Fruit fly (Drosophila melanogaster): ENCODE results near the gene LKRSDH.

LKRSDH gene

DNA sequence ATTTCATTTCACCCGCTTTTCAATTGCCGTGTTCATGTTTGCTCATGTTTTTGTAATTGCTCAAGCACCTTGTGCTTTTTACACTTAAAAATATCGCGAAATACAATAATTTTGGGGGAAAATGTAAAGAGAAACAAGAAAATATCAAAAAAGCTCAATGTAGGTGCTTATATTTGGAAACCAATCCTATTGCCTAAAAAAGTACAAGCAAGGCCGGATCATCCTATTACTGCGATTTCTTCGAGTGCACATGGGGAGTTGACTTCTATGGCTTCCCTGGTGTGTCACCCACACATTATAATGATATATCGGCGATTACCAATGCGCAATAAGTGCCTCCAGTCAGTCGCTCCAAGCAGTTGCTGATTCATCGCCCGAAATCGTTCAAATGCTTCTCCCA, 45.5 kb upstream of the LKRSDH start (continued):
- TF ChIP-seq slbo (GFP tag; IDR thresholded peaks at IDR 0.05) (peak; percentile 44), tio (GFP tag; optimal IDR thresholded peaks at IDR 0.05) (no peak), pnt (GFP tag; optimal IDR thresholded peaks at IDR 0.05) (no peak), CG11456 (GFP tag; IDR thresholded peaks at IDR 0.05) (no peak), corto (GFP tag; optimal IDR thresholded peaks at IDR 0.05) (no peak), kah (GFP tag; optimal IDR thresholded peaks at IDR 0.05) (no peak), D19B (GFP tag; optimal IDR thresholded peaks at IDR 0.05) (no peak), Xbp1 (GFP tag; optimal IDR thresholded peaks at IDR 0.05) (no peak), dan (GFP tag; IDR thresholded peaks at IDR 0.05) (no peak), dysf (GFP tag; IDR thresholded peaks at IDR 0.05) (peak; percentile 26; the same call in 1 of the 3 replicates), ato (GFP tag; IDR thresholded peaks at IDR 0.05; ENCODE audit: partially characterized antibody) (no peak), Neu2 (GFP tag; optimal IDR thresholded peaks at IDR 0.05; ENCODE audit: borderline replicate concordance) (no peak), gsb-n (tag; optimal IDR thresholded peaks at IDR 0.05) (no peak), CG1832 (GFP tag; optimal IDR thresholded peaks at IDR 0.05) (no peak), CG31365 (tag; optimal IDR thresholded peaks at IDR 0.05) (no peak), CG14050 (GFP tag; IDR thresholded peaks at IDR 0.05) (no peak), slp2 (GFP tag; optimal IDR thresholded peaks at IDR 0.05) (no peak), ase (GFP tag; IDR thresholded peaks at IDR 0.05) (no peak), CG15011 (GFP tag; optimal IDR thresholded peaks at IDR 0.05) (no peak), CG3838 (GFP tag; optimal IDR thresholded peaks at IDR 0.05) (no peak), odd (GFP tag; optimal IDR thresholded peaks at IDR 0.05) (no peak), gsb (GFP tag; IDR thresholded peaks at IDR 0.05) (no peak), CG32532 (GFP tag; IDR thresholded peaks at IDR 0.05) (0 out of 2 replicates have a peak, but pooled peaks have one; percentile 8), gro (GFP tag; optimal IDR thresholded peaks at IDR 0.05) (no peak), Rfx (GFP tag; IDR thresholded peaks at IDR 0.05) (peak; percentile 34; the same call in 1 of the 2 replicates), Aef1 (GFP tag; IDR thresholded peaks at IDR 0.05) (no peak), ind (GFP tag; optimal IDR thresholded peaks at IDR 0.05) (no peak), YL-1 (GFP tag; optimal IDR thresholded peaks at IDR 0.05) (no peak)

DNA sequence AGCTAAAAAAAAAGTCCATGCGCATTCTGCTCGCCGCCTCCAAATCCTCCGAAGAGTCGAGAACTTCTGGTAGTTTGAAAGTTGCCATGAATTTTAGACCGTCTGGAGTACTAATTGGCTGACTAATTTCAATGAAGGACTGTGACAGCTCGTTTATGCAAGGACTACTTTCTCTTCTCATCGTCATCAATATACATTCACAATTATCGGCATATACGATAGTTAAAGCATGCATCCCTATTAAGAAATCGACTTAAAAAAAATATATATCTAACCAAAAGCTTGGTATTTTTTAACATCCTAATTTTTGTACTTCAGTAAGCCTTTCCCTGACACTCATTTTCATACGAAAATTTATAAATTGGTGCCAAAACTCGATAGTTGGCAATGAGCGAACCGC, 44.4 kb upstream of the LKRSDH start, which contains the start of gene CG14537:
Gene CG14537, plus strand, starts transcription at position 301 of the 400 bp plus-strand sequence.
- TF ChIP-seq zfh2 (GFP tag; optimal IDR thresholded peaks at IDR 0.05) (no peak), pum (GFP tag; optimal IDR thresholded peaks at IDR 0.05) (no peak), CG3995 (GFP tag; optimal IDR thresholded peaks at IDR 0.05) (no peak), CG34224 (GFP tag; IDR thresholded peaks at IDR 0.05; ENCODE audit: partially characterized antibody) (no peak), stwl (tag; optimal IDR thresholded peaks at IDR 0.05) (no peak), br (optimal IDR thresholded peaks at IDR 0.05) (no peak), CG32532 (GFP tag; IDR thresholded peaks at IDR 0.05) (no peak), Mrtf (GFP tag; IDR thresholded peaks at IDR 0.05) (no peak), bigmax (GFP tag; optimal IDR thresholded peaks at IDR 0.05) (no peak), ems (GFP tag; optimal IDR thresholded peaks at IDR 0.05) (no peak), CG3281 (GFP tag; optimal IDR thresholded peaks at IDR 0.05) (no peak), CG11093 (GFP tag; IDR thresholded peaks at IDR 0.05) (no peak), trem (tag; optimal IDR thresholded peaks at IDR 0.05) (no peak), CG10431 (GFP tag; optimal IDR thresholded peaks at IDR 0.05) (no peak), Vsx1 (GFP tag; optimal IDR thresholded peaks at IDR 0.05) (no peak), bab2 (GFP tag; optimal IDR thresholded peaks at IDR 0.05) (no peak)
